Worm (Caenorhabditis elegans) whole organism, L4 larva: ENCODE data around the gene F40F8.4.

Experiments used
- aha-1 ChIP-seq: fragments of 150-350 bp; peaks from one replicate; lab custom pipeline; 2014; ENCODE audit warnings: missing biosample characterization, missing genetic modification characterization
- ama-1 ChIP-seq: fragments of 150-350 bp; optimal IDR thresholded peaks from 2 replicates; lab custom pipeline; 2014; ENCODE audit warnings: inconsistent platforms, mixed read lengths
- dpl-1 ChIP-seq: fragments of 150-350 bp; optimal IDR thresholded peaks from 2 replicates; lab custom pipeline; 2014; ENCODE audit warnings: missing biosample characterization, missing genetic modification reagents, missing genetic modification characterization
- hlh-30 ChIP-seq: sonication (generic microtip); optimal IDR thresholded peaks from 2 replicates; lab custom pipeline; 2017; ENCODE audit warnings: antibody characterized with exemption, mild to moderate bottlenecking, missing genetic modification characterization, missing compliant biosample characterization; ENCODE audit not compliant: insufficient read depth
- lin-15B ChIP-seq: fragments of 150-350 bp; sonication (generic microtip); optimal IDR thresholded peaks from 3 replicates; lab custom pipeline; 2014; ENCODE audit warnings: missing biosample characterization, missing genetic modification characterization
- nhr-237 ChIP-seq: sonication (generic microtip); optimal IDR thresholded peaks from 2 replicates; lab custom pipeline; 2017; ENCODE audit warnings: missing biosample characterization, missing genetic modification characterization
- nhr-28 ChIP-seq: fragments of 150-350 bp; optimal IDR thresholded peaks from 2 replicates; lab custom pipeline; 2014; ENCODE audit warnings: missing biosample characterization, missing genetic modification characterization
- nhr-42 ChIP-seq: fragments of 200-800 bp; sonication (Bioruptor generic); IDR thresholded peaks from 2 replicates; pipeline ENCODE4 v1.3.6; 2022; ENCODE audit warnings: missing genetic modification characterization, missing compliant biosample characterization
- nhr-6 ChIP-seq: fragments of 150-350 bp; optimal IDR thresholded peaks from 2 replicates; lab custom pipeline; 2014; ENCODE audit warnings: missing biosample characterization, missing genetic modification characterization
- nhr-77 ChIP-seq: fragments of 150-350 bp; optimal IDR thresholded peaks from 2 replicates; lab custom pipeline; 2014; ENCODE audit warnings: missing biosample characterization, missing genetic modification characterization
- pha-4 ChIP-seq, 2 experiments: fragments of 150-350 bp in 1 of 2; fragments of 200-800 bp in 1 of 2; sonication (Bioruptor generic) in 1 of 2; IDR thresholded peaks in 1 of 2; optimal IDR thresholded peaks in 1 of 2; 2 replicates each; pipeline versions ENCODE4 v1.3.6 to Lab custom; 2014 to 2022; ENCODE audit warnings: missing genetic modification characterization in 2 of 2, missing genetic modification reagents in 2 of 2, missing biosample characterization in 1 of 2, missing compliant biosample characterization in 1 of 2
- set-16 ChIP-seq: fragments of 200-800 bp; sonication (Bioruptor generic); IDR thresholded peaks from 2 replicates; pipeline ENCODE4 v1.3.6; 2022; ENCODE audit warnings: missing genetic modification reagents, missing genetic modification characterization, missing compliant biosample characterization
- skn-1 ChIP-seq: fragments of 150-350 bp; optimal IDR thresholded peaks from 2 replicates; lab custom pipeline; 2014; ENCODE audit warnings: missing biosample characterization, missing genetic modification characterization
- unc-62 ChIP-seq, 3 experiments: fragments of 150-350 bp in 1 of 3; sonication (generic microtip); optimal IDR thresholded peaks in 2 of 3; peaks in 1 of 3; 1 replicate in 1 of 3; 2 replicates in 2 of 3; lab custom pipeline; 2014 to 2017; ENCODE audit warnings: missing biosample characterization in 3 of 3, missing genetic modification characterization in 3 of 3, missing genetic modification reagents in 3 of 3, missing genotype in 1 of 3

DNA sequence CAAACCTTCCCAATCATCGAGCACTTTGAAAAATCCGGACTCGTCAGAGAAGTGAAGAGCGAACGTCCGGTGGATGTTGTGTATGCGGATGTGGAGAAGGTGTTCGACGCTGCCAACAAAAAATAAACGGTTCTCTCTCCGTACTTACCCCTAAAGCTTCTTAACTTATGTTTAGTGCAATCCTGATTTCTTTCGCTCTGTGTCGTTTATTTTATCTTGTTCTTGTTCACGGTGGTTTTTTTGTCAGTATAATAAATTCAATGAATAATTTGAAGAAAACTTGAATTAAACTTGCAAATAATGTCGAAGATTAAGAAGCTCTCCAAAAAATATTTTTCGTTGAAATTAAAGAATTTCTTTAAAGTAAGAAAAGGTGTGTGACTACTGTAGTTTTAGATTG, 11.1 kb downstream of the F40F8.4 start, which contains the start of gene F40F8.3:
- no peak for TF ChIP-seq hlh-30 (tag; lab: Kevin White, UChicago)
- TF ChIP-seq nhr-237 (tag; lab: Kevin White, UChicago): no peak
- TF ChIP-seq nhr-28 (tag; lab: Kevin White, UChicago): no peak
- TF ChIP-seq pha-4 (GFP tag; IDR thresholded peaks at IDR 0.05; lab: Robert Waterston, UW): no peak
- TF ChIP-seq pha-4 (tag; optimal IDR thresholded peaks at IDR 0.05; lab: Kevin White, UChicago): no peak
- TF ChIP-seq ama-1 (lab: Kevin White, UChicago): no peak
- TF ChIP-seq nhr-77: no peak
- TF ChIP-seq skn-1 (tag; lab: Kevin White, UChicago): no peak
- TF ChIP-seq set-16 (GFP tag; lab: Robert Waterston, UW): no peak
- TF ChIP-seq aha-1 (tag; lab: Kevin White, UChicago): no peak
- TF ChIP-seq nhr-42 (GFP tag; lab: Robert Waterston, UW): no peak
- no peak for TF ChIP-seq dpl-1 (GFP tag; lab: Kevin White, UChicago)
- no peak for TF ChIP-seq unc-62 (GFP tag; optimal IDR thresholded peaks at IDR 0.05 in 1 of 2; lab: Kevin White, UChicago)
- TF ChIP-seq unc-62 (tag; optimal IDR thresholded peaks at IDR 0.05; lab: Kevin White, UChicago): no peak
- TF ChIP-seq lin-15B (tag; lab: Kevin White, UChicago): no peak
- no peak for TF ChIP-seq nhr-6
